Worm (Caenorhabditis elegans): Measurements from ENCODE around the gene sqt-2.

ce11 chrII:60049-60448 is 36.9 kb downstream of the sqt-2 start:
- no peak for TF ChIP-seq him-1 (tag; optimal IDR thresholded peaks at IDR 0.05)
- no peak for TF ChIP-seq W03F9.2 (tag; optimal IDR thresholded peaks at IDR 0.05)

Data from whole organism, L4/young adult.